Fruit fly (Drosophila melanogaster) S2 (cell line): ENCODE results near the gene Fer2.

Source experiments
- CG8478 ChIP-seq: fragments of >200 bp; optimal IDR thresholded peaks from 2 replicates; lab custom pipeline; 2018
- CTCF ChIP-seq, 2 experiments: fragments of >200 bp; optimal IDR thresholded peaks; 2 replicates each; lab custom pipeline; 2018

dm6 chr3R:16171747-16172146, 20.6 kb upstream of the Fer2 start, which contains the start of gene CG8925:
- TF ChIP-seq CG8478 (lab: Kevin White, UChicago): no peak
- no peak for TF ChIP-seq CTCF (optimal IDR thresholded peaks at IDR 0.05; lab: Kevin White, UChicago)
